Worm (Caenorhabditis elegans): Measurements from ENCODE around the gene srz-70.

The srz-70 gene

ce11 chrIV:3496358-3496757, 17.5 kb upstream of the srz-70 start, which contains the start of gene C09G12.17:
C09G12.17 (minus strand) TSS chrIV:3496458.
- no peak for TF ChIP-seq ztf-29 (GFP tag; IDR thresholded peaks at IDR 0.05)
- TF ChIP-seq klf-2 (GFP tag; conservative IDR thresholded peaks at IDR 0.05), result no peak
- TF ChIP-seq cog-1 (tag; optimal IDR thresholded peaks at IDR 0.05), result no peak
- no peak for TF ChIP-seq tab-1 (GFP tag; IDR thresholded peaks at IDR 0.05)
- TF ChIP-seq ref-1 (GFP tag; conservative IDR thresholded peaks at IDR 0.05), result no peak
- no peak for TF ChIP-seq T22C8.4 (GFP tag; IDR thresholded peaks at IDR 0.05)
- no peak for TF ChIP-seq flt-1 (GFP tag; IDR thresholded peaks at IDR 0.05)
- no peak for TF ChIP-seq med-1 (GFP tag; optimal IDR thresholded peaks at IDR 0.05; ENCODE audit: insufficient read depth)
- TF ChIP-seq ztf-23 (GFP tag; IDR thresholded peaks at IDR 0.05), result no peak

ce11 chrIV:3493310-3493709, 14.5 kb upstream of the srz-70 start, which contains the start of gene srz-79:
srz-79 (plus strand) TSS chrIV:3493610.
- no peak for TF ChIP-seq cog-1 (tag; optimal IDR thresholded peaks at IDR 0.05)
- no peak for TF ChIP-seq T22C8.4 (GFP tag; IDR thresholded peaks at IDR 0.05)
- TF ChIP-seq ztf-23 (GFP tag; IDR thresholded peaks at IDR 0.05), result no peak
- TF ChIP-seq ztf-29 (GFP tag; IDR thresholded peaks at IDR 0.05), result no peak
- no peak for TF ChIP-seq tab-1 (GFP tag; IDR thresholded peaks at IDR 0.05)
- no peak for TF ChIP-seq flt-1 (GFP tag; IDR thresholded peaks at IDR 0.05)
- TF ChIP-seq med-1 (GFP tag; optimal IDR thresholded peaks at IDR 0.05; ENCODE audit: insufficient read depth), result no peak
- no peak for TF ChIP-seq ref-1 (GFP tag; conservative IDR thresholded peaks at IDR 0.05)
- no peak for TF ChIP-seq klf-2 (GFP tag; conservative IDR thresholded peaks at IDR 0.05)

ce11 chrIV:3491477-3491876, 12.7 kb upstream of the srz-70 start, which contains the start of gene srz-78:
srz-78 (plus strand) TSS chrIV:3491777.
- TF ChIP-seq cog-1 (tag; optimal IDR thresholded peaks at IDR 0.05) (no peak), klf-2 (GFP tag; conservative IDR thresholded peaks at IDR 0.05) (no peak), ref-1 (GFP tag; conservative IDR thresholded peaks at IDR 0.05) (no peak), med-1 (GFP tag; optimal IDR thresholded peaks at IDR 0.05; ENCODE audit: insufficient read depth) (no peak), T22C8.4 (GFP tag; IDR thresholded peaks at IDR 0.05) (no peak), ztf-29 (GFP tag; IDR thresholded peaks at IDR 0.05) (no peak), ztf-23 (GFP tag; IDR thresholded peaks at IDR 0.05) (no peak), tab-1 (GFP tag; IDR thresholded peaks at IDR 0.05) (no peak), flt-1 (GFP tag; IDR thresholded peaks at IDR 0.05) (no peak)

- TF ChIP-seq ztf-23 (GFP tag; IDR thresholded peaks at IDR 0.05) (0 out of 2 replicates have a peak, but pooled peaks have one; percentile 24), ref-1 (GFP tag; conservative IDR thresholded peaks at IDR 0.05) (no peak), T22C8.4 (GFP tag; IDR thresholded peaks at IDR 0.05) (no peak)
Observed at ce11 chrIV:3482195-3482959, 3.6 kb upstream of the srz-70 start, which contains the start of gene srz-82. srz-82 (plus strand) TSS chrIV:3482895.

ce11 chrIV:3481760-3482159, 2.9 kb upstream of the srz-70 start, which contains the start of gene srz-37:
srz-37 (minus strand) TSS chrIV:3481860.
- TF ChIP-seq ref-1 (GFP tag; conservative IDR thresholded peaks at IDR 0.05) (no peak), flt-1 (GFP tag; IDR thresholded peaks at IDR 0.05) (no peak), T22C8.4 (GFP tag; IDR thresholded peaks at IDR 0.05) (no peak), cog-1 (tag; optimal IDR thresholded peaks at IDR 0.05) (no peak), klf-2 (GFP tag; conservative IDR thresholded peaks at IDR 0.05) (no peak), med-1 (GFP tag; optimal IDR thresholded peaks at IDR 0.05; ENCODE audit: insufficient read depth) (no peak), tab-1 (GFP tag; IDR thresholded peaks at IDR 0.05) (no peak), ztf-23 (GFP tag; IDR thresholded peaks at IDR 0.05) (no peak), ztf-29 (GFP tag; IDR thresholded peaks at IDR 0.05) (no peak)

ce11 chrIV:3477124-3477523, 1.7 kb downstream of the srz-70 start, which contains the start of gene srz-69:
srz-69 (minus strand) TSS chrIV:3477224.
- TF ChIP-seq cog-1 (tag; optimal IDR thresholded peaks at IDR 0.05), result no peak
- no peak for TF ChIP-seq ref-1 (GFP tag; conservative IDR thresholded peaks at IDR 0.05)
- TF ChIP-seq ztf-23 (GFP tag; IDR thresholded peaks at IDR 0.05), result no peak
- no peak for TF ChIP-seq ztf-29 (GFP tag; IDR thresholded peaks at IDR 0.05)
- no peak for TF ChIP-seq klf-2 (GFP tag; conservative IDR thresholded peaks at IDR 0.05)
- TF ChIP-seq med-1 (GFP tag; optimal IDR thresholded peaks at IDR 0.05; ENCODE audit: insufficient read depth), result no peak
- TF ChIP-seq T22C8.4 (GFP tag; IDR thresholded peaks at IDR 0.05), result no peak
- no peak for TF ChIP-seq flt-1 (GFP tag; IDR thresholded peaks at IDR 0.05)
- no peak for TF ChIP-seq tab-1 (GFP tag; IDR thresholded peaks at IDR 0.05)

ce11 chrIV:3469742-3470141, 9.1 kb downstream of the srz-70 start, which contains the start of gene F58E2.2:
F58E2.2 (plus strand) TSS chrIV:3470042.
- TF ChIP-seq klf-2 (GFP tag; conservative IDR thresholded peaks at IDR 0.05) (no peak), ref-1 (GFP tag; conservative IDR thresholded peaks at IDR 0.05) (no peak), med-1 (GFP tag; optimal IDR thresholded peaks at IDR 0.05; ENCODE audit: insufficient read depth) (no peak), ztf-23 (GFP tag; IDR thresholded peaks at IDR 0.05) (no peak), tab-1 (GFP tag; IDR thresholded peaks at IDR 0.05) (no peak), ztf-29 (GFP tag; IDR thresholded peaks at IDR 0.05) (no peak), cog-1 (tag; optimal IDR thresholded peaks at IDR 0.05) (no peak), T22C8.4 (GFP tag; IDR thresholded peaks at IDR 0.05) (no peak), flt-1 (GFP tag; IDR thresholded peaks at IDR 0.05) (no peak)

- TF ChIP-seq ref-1 (GFP tag; conservative IDR thresholded peaks at IDR 0.05), result no peak
- TF ChIP-seq flt-1 (GFP tag; IDR thresholded peaks at IDR 0.05), result no peak
- no peak for TF ChIP-seq ztf-29 (GFP tag; IDR thresholded peaks at IDR 0.05)
Observed at ce11 chrIV:3467751-3468150, 11.1 kb downstream of the srz-70 start.

- TF ChIP-seq T22C8.4 (GFP tag; IDR thresholded peaks at IDR 0.05) (no peak), klf-2 (GFP tag; conservative IDR thresholded peaks at IDR 0.05) (no peak), cog-1 (tag; optimal IDR thresholded peaks at IDR 0.05) (no peak), flt-1 (GFP tag; IDR thresholded peaks at IDR 0.05) (no peak), med-1 (GFP tag; optimal IDR thresholded peaks at IDR 0.05; ENCODE audit: insufficient read depth) (no peak), ref-1 (GFP tag; conservative IDR thresholded peaks at IDR 0.05) (no peak), ztf-23 (GFP tag; IDR thresholded peaks at IDR 0.05) (no peak), ztf-29 (GFP tag; IDR thresholded peaks at IDR 0.05) (no peak)
Observed at ce11 chrIV:3467128-3467527, 11.7 kb downstream of the srz-70 start, which contains the start of gene F58E2.3. F58E2.3 (plus strand) TSS chrIV:3467428.
